Fruit fly (Drosophila melanogaster) whole organism, pupa: ENCODE data around the gene CG31551.

Experiments
- CG14655 ChIP-seq: fragments of 200-800 bp; sonication (Bioruptor generic); optimal IDR thresholded peaks from 3 replicates; lab custom pipeline; 2017; ENCODE audit warnings: mild to moderate bottlenecking, missing biosample characterization, missing genetic modification reagents, missing genetic modification characterization
- CG15710 ChIP-seq: fragments of 200-800 bp; sonication (Bioruptor generic); optimal IDR thresholded peaks from 2 replicates; lab custom pipeline; 2018; ENCODE audit warnings: missing biosample characterization, mild to moderate bottlenecking, missing genetic modification characterization, moderate library complexity
- CG34367 ChIP-seq: fragments of 200-800 bp; sonication (Bioruptor generic); optimal IDR thresholded peaks from 2 replicates; lab custom pipeline; 2018; ENCODE audit warnings: missing biosample characterization, mild to moderate bottlenecking, missing genetic modification characterization
- CG9948 ChIP-seq: fragments of 200-800 bp; sonication (Bioruptor generic); optimal IDR thresholded peaks from 2 replicates; lab custom pipeline; 2018; ENCODE audit warnings: missing biosample characterization, mild to moderate bottlenecking, missing genetic modification characterization, moderate library complexity
- Ets98B ChIP-seq: fragments of 200-800 bp; sonication (Bioruptor generic); IDR thresholded peaks from 2 replicates; pipeline ENCODE4 v1.3.6; 2022; ENCODE audit warnings: missing biosample characterization, missing genetic modification characterization
- rn ChIP-seq: fragments of 200-800 bp; sonication (Bioruptor generic); IDR thresholded peaks from 2 replicates; pipeline ENCODE4 v1.3.6; 2022; ENCODE audit warnings: missing biosample characterization, missing genetic modification characterization

DNA sequence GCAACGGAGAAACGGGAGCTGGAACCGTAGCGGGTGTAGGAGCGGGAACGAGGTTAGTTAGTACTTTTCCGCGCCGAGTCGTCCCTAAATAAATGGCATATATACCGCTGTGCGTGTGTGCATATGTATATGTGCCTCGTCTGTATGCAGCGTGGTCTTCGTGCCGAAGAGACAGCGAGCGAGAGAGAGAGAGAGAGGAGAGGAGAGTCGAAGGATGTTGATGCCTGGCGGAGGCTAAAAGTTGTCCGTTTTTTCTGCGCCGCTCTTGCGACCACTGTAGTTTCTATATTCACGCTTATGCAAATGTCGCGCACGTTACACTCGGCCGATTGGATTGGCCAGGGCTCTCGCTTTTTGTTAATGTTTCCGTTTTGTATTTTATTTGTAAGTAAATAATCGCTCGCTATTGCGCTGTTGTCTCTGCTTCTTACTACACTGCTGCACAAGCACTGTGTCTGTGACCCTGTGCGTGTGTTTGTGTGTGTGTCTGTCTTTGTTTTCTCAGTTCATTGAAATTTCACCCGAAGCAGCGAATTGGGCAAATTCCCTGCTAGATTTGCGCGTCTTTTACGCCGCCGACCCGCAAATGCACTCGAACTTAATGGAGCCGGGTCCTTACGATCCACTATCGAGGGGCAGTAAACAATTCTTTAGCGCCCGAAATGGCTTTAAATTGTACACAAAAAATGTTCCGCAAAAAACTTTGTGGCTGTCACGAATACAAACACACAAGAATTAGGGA, 15.1 kb upstream of the CG31551 start, which contains the start of gene Rga:
- TF ChIP-seq CG34367 (no peak), CG14655 (GFP tag; lab: Kevin White, UChicago) (no peak), CG9948 (tag; lab: Kevin White, UChicago) (no peak), rn (GFP tag; lab: Robert Waterston, UW) (no peak), CG15710 (tag; lab: Kevin White, UChicago) (no peak), Ets98B (GFP tag; lab: Robert Waterston, UW) (no peak)
